Fruit fly (Drosophila melanogaster): ENCODE measurements around the gene Mnat9.

Gene Mnat9

DNA sequence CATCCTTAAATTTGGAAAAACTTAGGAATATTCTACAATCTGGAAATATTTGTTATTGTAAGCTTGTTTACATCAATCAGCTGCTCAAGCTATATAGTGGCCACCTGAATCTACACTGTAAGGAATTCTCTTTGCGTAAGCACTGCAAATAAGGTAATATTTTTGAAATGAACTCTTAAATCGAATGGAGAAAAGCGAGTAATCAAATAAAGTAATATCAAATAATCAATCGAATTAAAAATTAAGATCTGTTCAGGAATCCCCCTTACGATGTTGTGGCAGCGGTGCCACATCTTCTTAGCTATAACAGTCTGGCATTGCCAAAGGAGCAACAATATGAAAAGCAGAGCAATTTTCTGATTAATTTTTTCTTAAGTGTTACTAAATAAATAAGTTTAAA is at the start of gene Mnat9, which contains the start of gene CG1792 (continued):
- TF ChIP-seq NfI (GFP tag; optimal IDR thresholded peaks at IDR 0.05) (peak; percentile 99), zen2 (GFP tag; IDR thresholded peaks at IDR 0.05; ENCODE audit: partially characterized antibody) (no peak), zfh1 (GFP tag; IDR thresholded peaks at IDR 0.05) (peak; percentile 99), HmgZ (tag; optimal IDR thresholded peaks at IDR 0.05) (peak; percentile 99), Dip2 (GFP tag; IDR thresholded peaks at IDR 0.05) (peak; percentile 65), Sox102F (GFP tag; optimal IDR thresholded peaks at IDR 0.05) (peak; percentile 99), psq (GFP tag; optimal IDR thresholded peaks at IDR 0.05) (peak; percentile 94), CG7745 (tag; optimal IDR thresholded peaks at IDR 0.05) (peak; percentile 33), CG17568 (GFP tag; optimal IDR thresholded peaks at IDR 0.05) (no peak), CG18619 (GFP tag; optimal IDR thresholded peaks at IDR 0.05) (peak; percentile 97), pb (GFP tag; optimal IDR thresholded peaks at IDR 0.05) (peak; percentile 97), CG2116 (GFP tag; optimal IDR thresholded peaks at IDR 0.05) (peak; percentile 90), GATAe (GFP tag; conservative IDR thresholded peaks at IDR 0.05) (peak; percentile 99), CG10979 (tag; optimal IDR thresholded peaks at IDR 0.05) (peak; percentile 97), Jarid2 (GFP tag; optimal IDR thresholded peaks at IDR 0.05) (peak; percentile 88), CG8478 (optimal IDR thresholded peaks at IDR 0.05) (no peak), NFAT (GFP tag; IDR thresholded peaks at IDR 0.05) (peak; percentile 99), Ravus (GFP tag; IDR thresholded peaks at IDR 0.05) (peak; percentile 94), ttk (GFP tag; IDR thresholded peaks at IDR 0.05) (peak; percentile 99), CG12104 (GFP tag; optimal IDR thresholded peaks at IDR 0.05) (peak; percentile 98), cwo (GFP tag; optimal IDR thresholded peaks at IDR 0.05) (peak; percentile 94), ems (GFP tag; optimal IDR thresholded peaks at IDR 0.05) (peak; percentile 96), salm (tag; optimal IDR thresholded peaks at IDR 0.05) (peak; percentile 94), CG30431 (GFP tag; optimal IDR thresholded peaks at IDR 0.05) (peak; percentile 98), CG13624 (GFP tag; optimal IDR thresholded peaks at IDR 0.05) (peak; percentile 99), Max (GFP tag; optimal IDR thresholded peaks at IDR 0.05) (peak; percentile 99), Deaf1 (tag; optimal IDR thresholded peaks at IDR 0.05) (peak; percentile 81), ci (GFP tag; IDR thresholded peaks at IDR 0.05) (peak; percentile 100), lola (GFP tag; optimal IDR thresholded peaks at IDR 0.05) (peak in 1 of 3 experiments; percentile 95), slp2 (GFP tag; optimal IDR thresholded peaks at IDR 0.05) (peak; percentile 98), exex (tag; optimal IDR thresholded peaks at IDR 0.05) (peak; percentile 86), CG12659 (GFP tag; optimal IDR thresholded peaks at IDR 0.05) (peak; percentile 99), bsh (GFP tag; optimal IDR thresholded peaks at IDR 0.05) (peak; percentile 89 to 99), CG12744 (GFP tag; optimal IDR thresholded peaks at IDR 0.05) (peak; percentile 98), CG1024 (GFP tag; IDR thresholded peaks at IDR 0.05) (peak; percentile 98), crp (GFP tag; optimal IDR thresholded peaks at IDR 0.05) (peak; percentile 87 to 96), C15 (GFP tag; IDR thresholded peaks at IDR 0.05) (peak; percentile 98), CG9876 (GFP tag; optimal IDR thresholded peaks at IDR 0.05) (peak; percentile 98), CG7963 (GFP tag; IDR thresholded peaks at IDR 0.05; ENCODE audit: partially characterized antibody) (no peak), h (optimal IDR thresholded peaks at IDR 0.05) (no peak), pita (GFP tag; optimal IDR thresholded peaks at IDR 0.05) (no peak), Bteb2 (GFP tag; optimal IDR thresholded peaks at IDR 0.05) (peak; percentile 99), CG2202 (tag; optimal IDR thresholded peaks at IDR 0.05) (peak; percentile 95), Hmr (GFP tag; optimal IDR thresholded peaks at IDR 0.05) (peak; percentile 98), CG7839 (tag; optimal IDR thresholded peaks at IDR 0.05) (peak; percentile 98), Mrtf (GFP tag; IDR thresholded peaks at IDR 0.05) (peak; percentile 99), inv (GFP tag; IDR thresholded peaks at IDR 0.05; ENCODE audit: partially characterized antibody) (no peak), ato (GFP tag; IDR thresholded peaks at IDR 0.05; ENCODE audit: partially characterized antibody) (no peak), Lim3 (GFP tag; IDR thresholded peaks at IDR 0.05) (peak; percentile 97), CG18011 (GFP tag; optimal IDR thresholded peaks at IDR 0.05) (peak; percentile 90), sens (GFP tag) (peak; percentile 100)

Measured in whole organism, embryonic.